Worm (Caenorhabditis elegans): ENCODE data around the gene srh-17.

DNA sequence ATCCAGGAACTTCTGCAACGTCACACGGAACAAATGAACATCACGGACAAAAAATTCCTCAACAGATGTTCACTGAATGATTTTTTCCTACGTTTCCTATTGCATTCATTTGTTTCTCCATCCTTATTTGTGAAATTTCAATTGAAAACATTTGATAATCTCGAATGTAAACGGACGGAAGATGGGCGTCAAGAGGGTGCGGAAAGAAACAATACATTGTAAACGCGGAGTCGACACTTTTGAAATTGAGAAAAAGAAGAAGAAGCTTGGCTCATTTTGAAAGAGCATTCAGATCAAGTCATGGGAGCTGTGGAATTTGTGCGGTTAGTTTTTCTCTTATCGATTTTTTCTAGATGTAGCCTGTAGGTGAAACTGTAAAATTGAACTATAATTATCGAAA, 1.9 kb downstream of the srh-17 start, which contains the start of gene C47E8.9:
- no peak for TF ChIP-seq mel-28 (tag; optimal IDR thresholded peaks at IDR 0.05; ENCODE audit: borderline replicate concordance)
- TF ChIP-seq nfya-2 (GFP tag; IDR thresholded peaks at IDR 0.05) = no peak
- TF ChIP-seq dox-1 (GFP tag; IDR thresholded peaks at IDR 0.05) = no peak
- TF ChIP-seq snpc-1.1 (tag; optimal IDR thresholded peaks at IDR 0.05; ENCODE audit: insufficient read depth) = no peak
- no peak for TF ChIP-seq egl-18 (GFP tag; IDR thresholded peaks at IDR 0.05)
- TF ChIP-seq Y67H2A.10 (GFP tag; conservative IDR thresholded peaks at IDR 0.05) = no peak
